ENCODE assay signal across 4 fruit fly cellular contexts in genomic region chrX:3774277-3774676, dm6.
TF ChIP-seq lines count a peak whose summit lies in the region.

No protein-coding gene starts in this region.

TF ChIP-seq in whole organism, adult, 20 proteins besides CTCF, POLR2A, EP300 and RAD21 (continued from another document):
- TF ChIP-seq bab1 (GFP tag; optimal IDR thresholded peaks at IDR 0.05; lab: Kevin White, UChicago) (peak; percentile 100), CG1620 (GFP tag; optimal IDR thresholded peaks at IDR 0.05; lab: Kevin White, UChicago) (peak; percentile 95)

TF ChIP-seq in whole organism, embryonic, 481 proteins besides CTCF, POLR2A, EP300 and RAD21 (continued from another document and continues in another):
- no peak for TF ChIP-seq CG15601 (tag; optimal IDR thresholded peaks at IDR 0.05; lab: Kevin White, UChicago)
- TF ChIP-seq Lhr (GFP tag; optimal IDR thresholded peaks at IDR 0.05; lab: Kevin White, UChicago) = no peak
- TF ChIP-seq chinmo (GFP tag; IDR thresholded peaks at IDR 0.05; lab: Robert Waterston, UW; ENCODE audit: partially characterized antibody) = no peak
- TF ChIP-seq chm (GFP tag; IDR thresholded peaks at IDR 0.05; lab: Robert Waterston, UW) = peak; percentile 77; the same call in 1 of the 2 replicates
- TF ChIP-seq schlank (tag; optimal IDR thresholded peaks at IDR 0.05; lab: Kevin White, UChicago) = peak; percentile 89
- peak; percentile 87 for TF ChIP-seq CG6765 (GFP tag; optimal IDR thresholded peaks at IDR 0.05; lab: Kevin White, UChicago)
- TF ChIP-seq CG31441 (GFP tag; IDR thresholded peaks at IDR 0.05; lab: Robert Waterston, UW) = peak; percentile 88
- peak; percentile 95 for TF ChIP-seq CG11247 (GFP tag; IDR thresholded peaks at IDR 0.05; lab: Robert Waterston, UW)
- TF ChIP-seq CG11560 (tag; IDR thresholded peaks at IDR 0.05; lab: Robert Waterston, UW) = peak; percentile 81; the same call in 1 of the 3 replicates
- TF ChIP-seq HHEX (GFP tag; optimal IDR thresholded peaks at IDR 0.05; lab: Kevin White, UChicago) = peak; percentile 92
- peak; percentile 92 for TF ChIP-seq CG34422 (GFP tag; IDR thresholded peaks at IDR 0.05; lab: Robert Waterston, UW)
- TF ChIP-seq CG18764 (GFP tag; optimal IDR thresholded peaks at IDR 0.05; lab: Kevin White, UChicago) = peak; percentile 72
- TF ChIP-seq CG12071 (GFP tag; optimal IDR thresholded peaks at IDR 0.05; lab: Kevin White, UChicago) = peak; percentile 87
- peak; percentile 90 for TF ChIP-seq ci (GFP tag; IDR thresholded peaks at IDR 0.05; lab: Robert Waterston, UW)
- peak; percentile 88 for TF ChIP-seq CG32772 (GFP tag; IDR thresholded peaks at IDR 0.05; lab: Robert Waterston, UW)
- TF ChIP-seq jigr1 (GFP tag; IDR thresholded peaks at IDR 0.05; lab: Robert Waterston, UW) = no peak
- TF ChIP-seq CG4328 (GFP tag; optimal IDR thresholded peaks at IDR 0.05; lab: Kevin White, UChicago) = peak; percentile 73
- peak; percentile 51; the same call in 2 of the 3 replicates for TF ChIP-seq croc (GFP tag; conservative IDR thresholded peaks at IDR 0.05; lab: Robert Waterston, UW)
- peak; percentile 92 for TF ChIP-seq CG11504 (tag; optimal IDR thresholded peaks at IDR 0.05; lab: Kevin White, UChicago)
- peak; percentile 85 for TF ChIP-seq Atf-2 (GFP tag; optimal IDR thresholded peaks at IDR 0.05; lab: Kevin White, UChicago)
- TF ChIP-seq sob (GFP tag; IDR thresholded peaks at IDR 0.05; lab: Robert Waterston, UW) = peak; percentile 97
- TF ChIP-seq CG18262 (tag; optimal IDR thresholded peaks at IDR 0.05; lab: Kevin White, UChicago) = peak; percentile 82
- peak; percentile 93 for TF ChIP-seq B-H2 (GFP tag; optimal IDR thresholded peaks at IDR 0.05; lab: Kevin White, UChicago)
- peak; percentile 55 for TF ChIP-seq wek (GFP tag; optimal IDR thresholded peaks at IDR 0.05; lab: Kevin White, UChicago)
- peak; percentile 75; the same call in 1 of the 2 replicates for TF ChIP-seq ham (GFP tag; IDR thresholded peaks at IDR 0.05; lab: Robert Waterston, UW)
- no peak for TF ChIP-seq cad (GFP tag; optimal IDR thresholded peaks at IDR 0.05; lab: Kevin White, UChicago)
- TF ChIP-seq Antp (GFP tag; optimal IDR thresholded peaks at IDR 0.05; lab: Kevin White, UChicago) = peak; percentile 87
- TF ChIP-seq CG11085 (GFP tag; IDR thresholded peaks at IDR 0.05; lab: Robert Waterston, UW) = peak; percentile 92
- TF ChIP-seq CG7786 (GFP tag; optimal IDR thresholded peaks at IDR 0.05; lab: Kevin White, UChicago) = peak; percentile 94
- peak; percentile 85 for TF ChIP-seq tx (GFP tag; optimal IDR thresholded peaks at IDR 0.05; lab: Kevin White, UChicago)
- peak; percentile 92 for TF ChIP-seq cas (GFP tag; IDR thresholded peaks at IDR 0.05; lab: Robert Waterston, UW)
- TF ChIP-seq chn (GFP tag; optimal IDR thresholded peaks at IDR 0.05; lab: Kevin White, UChicago) = peak; percentile 68
- TF ChIP-seq Fer3 (tag; optimal IDR thresholded peaks at IDR 0.05; lab: Kevin White, UChicago) = peak; percentile 96
- peak in 1 of 2 experiments; percentile 61 for TF ChIP-seq Eip74EF (GFP tag; optimal IDR thresholded peaks at IDR 0.05; lab: Kevin White, UChicago)
- no peak for TF ChIP-seq CG42726 (GFP tag; IDR thresholded peaks at IDR 0.05; lab: Robert Waterston, UW; ENCODE audit: partially characterized antibody)
- TF ChIP-seq al (GFP tag; IDR thresholded peaks at IDR 0.05; lab: Robert Waterston, UW) = peak; percentile 94
- peak; percentile 91 for TF ChIP-seq CG15011 (GFP tag; optimal IDR thresholded peaks at IDR 0.05; lab: Kevin White, UChicago)
- peak; percentile 83 for TF ChIP-seq emc (GFP tag; optimal IDR thresholded peaks at IDR 0.05; lab: Kevin White, UChicago)
- peak; percentile 89 for TF ChIP-seq CG2889 (GFP tag; IDR thresholded peaks at IDR 0.05; lab: Robert Waterston, UW)
- TF ChIP-seq Sry-δ (GFP tag; optimal IDR thresholded peaks at IDR 0.05; lab: Kevin White, UChicago) = peak; percentile 52
- TF ChIP-seq CG17829 (tag; optimal IDR thresholded peaks at IDR 0.05; lab: Kevin White, UChicago) = peak; percentile 87
- peak; percentile 94 for TF ChIP-seq lilli (GFP tag; optimal IDR thresholded peaks at IDR 0.05; lab: Kevin White, UChicago)

TF ChIP-seq in whole organism, prepupa, 60 proteins besides CTCF, POLR2A, EP300 and RAD21 (continued from another document):
- TF ChIP-seq fd59A (GFP tag; optimal IDR thresholded peaks at IDR 0.05; lab: Kevin White, UChicago) (peak; percentile 39), CG6854 (GFP tag; optimal IDR thresholded peaks at IDR 0.05; lab: Kevin White, UChicago) (no peak), spab (GFP tag; optimal IDR thresholded peaks at IDR 0.05; lab: Kevin White, UChicago) (peak; percentile 11), fkh (GFP tag; optimal IDR thresholded peaks at IDR 0.05; lab: Kevin White, UChicago) (peak; percentile 53), Eip78C (GFP tag; lab: Kevin White, UChicago) (peak; percentile 88), CG3919 (GFP tag; optimal IDR thresholded peaks at IDR 0.05; lab: Kevin White, UChicago) (peak; percentile 76), CG6276 (GFP tag; optimal IDR thresholded peaks at IDR 0.05; lab: Kevin White, UChicago) (peak; percentile 85), CG34406 (GFP tag; optimal IDR thresholded peaks at IDR 0.05; lab: Kevin White, UChicago) (peak; percentile 76), dac (GFP tag; optimal IDR thresholded peaks at IDR 0.05; lab: Kevin White, UChicago) (peak; percentile 49), topi (GFP tag; optimal IDR thresholded peaks at IDR 0.05; lab: Kevin White, UChicago) (peak; percentile 83), dsx (GFP tag; optimal IDR thresholded peaks at IDR 0.05; lab: Kevin White, UChicago; ENCODE audit: poor library complexity, severe bottlenecking) (peak; percentile 47), achi (GFP tag; optimal IDR thresholded peaks at IDR 0.05; lab: Kevin White, UChicago) (peak; percentile 80), acj6 (GFP tag; optimal IDR thresholded peaks at IDR 0.05; lab: Kevin White, UChicago) (peak; percentile 79), Ets21C (GFP tag; optimal IDR thresholded peaks at IDR 0.05; lab: Kevin White, UChicago) (peak; percentile 69), svp (GFP tag; lab: Kevin White, UChicago) (peak; percentile 87), Eip93F (GFP tag; optimal IDR thresholded peaks at IDR 0.05; lab: Kevin White, UChicago) (peak; percentile 45), cyc (GFP tag; optimal IDR thresholded peaks at IDR 0.05; lab: Kevin White, UChicago) (peak; percentile 80), Blimp-1 (GFP tag; optimal IDR thresholded peaks at IDR 0.05; lab: Kevin White, UChicago) (peak; percentile 25), CG4318 (GFP tag; optimal IDR thresholded peaks at IDR 0.05; lab: Kevin White, UChicago) (peak; percentile 75), Eip75B (GFP tag; optimal IDR thresholded peaks at IDR 0.05; lab: Kevin White, UChicago) (peak; percentile 69), CG6792 (GFP tag; optimal IDR thresholded peaks at IDR 0.05; lab: Kevin White, UChicago) (peak; percentile 70), CG3032 (tag; optimal IDR thresholded peaks at IDR 0.05; lab: Kevin White, UChicago) (peak; percentile 66), CG7368 (GFP tag; optimal IDR thresholded peaks at IDR 0.05; lab: Kevin White, UChicago) (peak; percentile 62), Gug (GFP tag; IDR thresholded peaks at IDR 0.05; lab: Robert Waterston, UW) (peak; percentile 89), CG8632 (GFP tag; optimal IDR thresholded peaks at IDR 0.05; lab: Kevin White, UChicago) (peak; percentile 74), CG31627 (GFP tag; optimal IDR thresholded peaks at IDR 0.05; lab: Kevin White, UChicago) (peak; percentile 80), ss (GFP tag; optimal IDR thresholded peaks at IDR 0.05; lab: Kevin White, UChicago) (peak; percentile 27 to 29), CG32006 (GFP tag; optimal IDR thresholded peaks at IDR 0.05; lab: Kevin White, UChicago) (peak; percentile 85), CG11902 (GFP tag; optimal IDR thresholded peaks at IDR 0.05; lab: Kevin White, UChicago) (peak; percentile 52), Smox (GFP tag; optimal IDR thresholded peaks at IDR 0.05; lab: Kevin White, UChicago) (peak; percentile 76), CG8119 (GFP tag; IDR thresholded peaks at IDR 0.05; lab: Robert Waterston, UW) (peak; percentile 92), CG6163 (GFP tag; IDR thresholded peaks at IDR 0.05; lab: Robert Waterston, UW) (peak; percentile 94), CG16779 (tag; optimal IDR thresholded peaks at IDR 0.05; lab: Kevin White, UChicago) (peak; percentile 55), Ets96B (tag; optimal IDR thresholded peaks at IDR 0.05; lab: Kevin White, UChicago) (peak; percentile 65), eg (GFP tag; IDR thresholded peaks at IDR 0.05; lab: Robert Waterston, UW) (peak; percentile 96), esn (GFP tag; optimal IDR thresholded peaks at IDR 0.05; lab: Kevin White, UChicago) (peak; percentile 85), Sox14 (GFP tag; optimal IDR thresholded peaks at IDR 0.05; lab: Kevin White, UChicago) (peak; percentile 78), Hr38 (GFP tag; optimal IDR thresholded peaks at IDR 0.05; lab: Kevin White, UChicago) (no peak), Hr39 (GFP tag; optimal IDR thresholded peaks at IDR 0.05; lab: Kevin White, UChicago) (peak; percentile 82), Hr4 (GFP tag; optimal IDR thresholded peaks at IDR 0.05; lab: Kevin White, UChicago) (peak; percentile 94), CG11762 (GFP tag; optimal IDR thresholded peaks at IDR 0.05; lab: Kevin White, UChicago; ENCODE audit: insufficient read depth) (peak; percentile 66)

TF ChIP-seq in whole organism, wandering third instar larva, 38 proteins besides CTCF, POLR2A, EP300 and RAD21 (continued from another document):
- TF ChIP-seq usp (GFP tag; optimal IDR thresholded peaks at IDR 0.05; lab: Kevin White, UChicago) (no peak), Myc (optimal IDR thresholded peaks at IDR 0.05; lab: Kevin White, UChicago) (no peak), CG9705 (GFP tag; optimal IDR thresholded peaks at IDR 0.05; lab: Kevin White, UChicago) (peak; percentile 55), br (GFP tag; optimal IDR thresholded peaks at IDR 0.05; lab: Kevin White, UChicago) (peak; percentile 88), HLH106 (tag; optimal IDR thresholded peaks at IDR 0.05; lab: Kevin White, UChicago) (peak; percentile 90), fru (GFP tag; optimal IDR thresholded peaks at IDR 0.05; lab: Kevin White, UChicago) (peak; percentile 90), Jra (GFP tag; optimal IDR thresholded peaks at IDR 0.05; lab: Kevin White, UChicago) (peak; percentile 49), dmrt93B (GFP tag; optimal IDR thresholded peaks at IDR 0.05; lab: Kevin White, UChicago) (peak; percentile 66), psq (GFP tag; optimal IDR thresholded peaks at IDR 0.05; lab: Kevin White, UChicago) (peak; percentile 81), sage (GFP tag; optimal IDR thresholded peaks at IDR 0.05; lab: Kevin White, UChicago) (peak; percentile 38), foxo (GFP tag; optimal IDR thresholded peaks at IDR 0.05; lab: Kevin White, UChicago) (peak in 1 of 2 experiments; percentile 93), CrebA (GFP tag; optimal IDR thresholded peaks at IDR 0.05; lab: Kevin White, UChicago; ENCODE audit: borderline replicate concordance) (peak; percentile 3), ey (GFP tag; optimal IDR thresholded peaks at IDR 0.05; lab: Kevin White, UChicago) (peak; percentile 93), Dfd (GFP tag; optimal IDR thresholded peaks at IDR 0.05; lab: Kevin White, UChicago) (no peak)
